Fruit fly (Drosophila melanogaster): ENCODE data around the gene Prp31.

Gene Prp31

DNA sequence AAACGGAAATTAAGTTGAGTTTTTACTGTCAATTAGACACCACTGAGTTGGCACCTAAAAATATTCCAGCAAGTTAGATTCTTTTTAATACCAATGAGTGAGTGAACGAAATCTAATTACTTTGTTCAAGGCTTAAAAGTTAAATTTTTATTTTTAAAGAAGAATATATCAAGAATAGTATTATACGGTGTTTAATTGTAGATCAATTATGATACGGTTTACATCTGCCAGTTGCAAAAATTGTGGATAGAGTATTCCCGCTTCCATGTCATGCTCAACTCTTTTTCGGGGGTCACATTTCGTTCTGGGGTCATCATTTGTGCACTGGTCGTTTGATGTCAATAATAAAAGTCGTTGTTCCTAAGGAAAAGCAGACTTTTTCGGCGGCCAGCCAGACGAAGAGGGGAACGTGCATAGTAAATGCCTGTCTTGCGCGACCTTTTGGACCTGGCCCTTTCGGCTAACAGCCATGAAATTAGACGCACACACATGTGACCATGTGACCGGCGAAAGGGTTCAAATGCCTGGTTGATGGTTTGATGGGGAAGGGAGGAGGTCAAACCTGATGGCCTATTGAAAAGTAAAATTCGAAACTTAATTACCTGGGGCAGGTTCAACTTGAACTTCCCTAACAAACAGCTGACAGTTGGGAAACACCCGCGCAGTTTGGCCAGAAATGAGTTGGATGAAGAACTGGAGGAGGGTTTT, 41.5 kb downstream of the Prp31 start:
- TF ChIP-seq ey (GFP tag; optimal IDR thresholded peaks at IDR 0.05): no peak
- no peak for TF ChIP-seq woc (GFP tag; optimal IDR thresholded peaks at IDR 0.05)
- no peak for TF ChIP-seq usp (GFP tag; optimal IDR thresholded peaks at IDR 0.05)
- TF ChIP-seq N (GFP tag; optimal IDR thresholded peaks at IDR 0.05): no peak

DNA sequence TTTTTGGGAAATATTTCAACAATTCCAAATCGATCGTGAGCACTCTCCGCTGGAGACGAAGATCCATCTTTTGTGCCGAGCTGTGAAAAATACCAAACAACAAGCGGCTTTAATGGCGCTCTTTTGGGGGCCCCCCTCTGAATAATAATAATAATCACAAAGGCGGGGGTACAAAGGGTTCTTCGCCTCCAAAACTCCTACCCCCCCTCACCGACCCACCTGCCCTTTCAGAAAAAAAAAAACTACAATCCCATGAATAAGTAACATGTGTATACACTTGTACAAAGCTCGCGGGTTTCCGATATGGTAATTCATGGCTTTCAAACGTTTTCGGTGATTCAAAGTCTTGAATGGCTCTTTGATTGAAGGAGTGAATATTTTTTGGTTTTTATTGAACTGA, 42.5 kb downstream of the Prp31 start:
- TF ChIP-seq pan (optimal IDR thresholded peaks at IDR 0.05) (no peak), ey (GFP tag; optimal IDR thresholded peaks at IDR 0.05) (no peak), Myc (optimal IDR thresholded peaks at IDR 0.05) (no peak), Hr83 (GFP tag; optimal IDR thresholded peaks at IDR 0.05; ENCODE audit: poor library complexity, severe bottlenecking) (no peak), Hnf4 (GFP tag; optimal IDR thresholded peaks at IDR 0.05) (no peak), Jra (GFP tag; optimal IDR thresholded peaks at IDR 0.05) (no peak), h (GFP tag; optimal IDR thresholded peaks at IDR 0.05) (no peak), woc (GFP tag; optimal IDR thresholded peaks at IDR 0.05) (no peak), OdsH (GFP tag; optimal IDR thresholded peaks at IDR 0.05) (no peak), GATAd (GFP tag; optimal IDR thresholded peaks at IDR 0.05) (no peak), usp (GFP tag; optimal IDR thresholded peaks at IDR 0.05) (no peak), dl (GFP tag; optimal IDR thresholded peaks at IDR 0.05; ENCODE audit: insufficient read depth in 1 of 2, partially characterized antibody in 2 of 2) (no peak)

DNA sequence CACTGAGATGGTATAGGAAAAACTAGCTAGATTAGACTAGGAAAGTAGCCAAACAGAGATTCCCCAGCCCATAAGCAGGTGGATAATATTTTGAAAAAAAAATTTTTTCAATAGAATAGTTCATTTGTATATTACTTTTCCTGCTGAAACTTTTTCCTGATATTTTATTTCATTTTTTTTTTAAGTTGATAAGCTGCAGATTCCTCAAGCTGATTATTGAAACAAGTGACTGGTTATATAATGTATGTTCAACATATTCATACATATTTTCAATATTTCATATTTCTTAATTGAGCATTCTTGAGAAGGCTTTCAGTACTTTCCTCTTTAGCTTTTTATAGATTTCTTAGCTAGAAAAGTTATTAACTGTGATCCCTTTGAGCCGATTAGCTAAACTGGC, 44.2 kb downstream of the Prp31 start:
- no peak for TF ChIP-seq Hnf4 (GFP tag; optimal IDR thresholded peaks at IDR 0.05)
- no peak for TF ChIP-seq dl (GFP tag; optimal IDR thresholded peaks at IDR 0.05; ENCODE audit: insufficient read depth in 1 of 2, partially characterized antibody in 2 of 2)
- no peak for TF ChIP-seq br (GFP tag; optimal IDR thresholded peaks at IDR 0.05)
- TF ChIP-seq GATAd (GFP tag; optimal IDR thresholded peaks at IDR 0.05): no peak
- TF ChIP-seq Vsx2 (GFP tag; optimal IDR thresholded peaks at IDR 0.05; ENCODE audit: partially characterized antibody): no peak
- no peak for TF ChIP-seq usp (GFP tag; optimal IDR thresholded peaks at IDR 0.05)
- no peak for TF ChIP-seq OdsH (GFP tag; optimal IDR thresholded peaks at IDR 0.05)
- TF ChIP-seq ey (GFP tag; optimal IDR thresholded peaks at IDR 0.05): no peak

DNA sequence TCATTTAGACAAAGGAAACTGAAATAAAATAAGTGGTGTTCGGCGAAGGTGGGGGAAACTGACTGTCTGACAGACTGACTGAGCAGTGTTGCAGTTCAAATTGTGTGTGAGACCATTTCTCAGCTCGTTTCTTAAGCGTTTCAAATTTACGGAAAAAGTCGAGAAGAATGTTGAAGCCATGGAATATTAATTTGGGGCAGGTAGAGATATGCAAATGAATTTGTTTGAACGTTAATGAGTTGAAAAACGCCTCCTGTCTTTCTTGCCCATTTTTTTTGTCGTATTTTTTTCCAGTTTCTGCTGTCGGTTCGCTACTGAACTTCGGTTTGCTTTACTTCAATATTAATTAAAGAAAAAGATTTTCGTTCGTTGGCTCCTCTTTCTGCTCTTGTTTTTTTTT, 44.7 kb downstream of the Prp31 start:
- no peak for TF ChIP-seq HLH106 (tag; optimal IDR thresholded peaks at IDR 0.05)
- no peak for TF ChIP-seq jim (GFP tag; optimal IDR thresholded peaks at IDR 0.05)
- no peak for TF ChIP-seq Dif (GFP tag; optimal IDR thresholded peaks at IDR 0.05; ENCODE audit: partially characterized antibody)
- TF ChIP-seq OdsH (GFP tag; optimal IDR thresholded peaks at IDR 0.05): no peak
- no peak for TF ChIP-seq Hr83 (GFP tag; optimal IDR thresholded peaks at IDR 0.05; ENCODE audit: poor library complexity, severe bottlenecking)
- no peak for TF ChIP-seq pan (optimal IDR thresholded peaks at IDR 0.05)
- TF ChIP-seq Hnf4 (GFP tag; optimal IDR thresholded peaks at IDR 0.05): no peak
- TF ChIP-seq fru (GFP tag; optimal IDR thresholded peaks at IDR 0.05): no peak
- TF ChIP-seq N (GFP tag; optimal IDR thresholded peaks at IDR 0.05): no peak
- TF ChIP-seq dl (GFP tag; optimal IDR thresholded peaks at IDR 0.05; ENCODE audit: insufficient read depth in 1 of 2, partially characterized antibody in 2 of 2): no peak
- TF ChIP-seq Dfd (GFP tag; optimal IDR thresholded peaks at IDR 0.05): no peak
- TF ChIP-seq dsf (GFP tag; optimal IDR thresholded peaks at IDR 0.05; ENCODE audit: borderline replicate concordance): no peak
- TF ChIP-seq sv (GFP tag; optimal IDR thresholded peaks at IDR 0.05): no peak
- no peak for TF ChIP-seq Mio (GFP tag; optimal IDR thresholded peaks at IDR 0.05)

DNA sequence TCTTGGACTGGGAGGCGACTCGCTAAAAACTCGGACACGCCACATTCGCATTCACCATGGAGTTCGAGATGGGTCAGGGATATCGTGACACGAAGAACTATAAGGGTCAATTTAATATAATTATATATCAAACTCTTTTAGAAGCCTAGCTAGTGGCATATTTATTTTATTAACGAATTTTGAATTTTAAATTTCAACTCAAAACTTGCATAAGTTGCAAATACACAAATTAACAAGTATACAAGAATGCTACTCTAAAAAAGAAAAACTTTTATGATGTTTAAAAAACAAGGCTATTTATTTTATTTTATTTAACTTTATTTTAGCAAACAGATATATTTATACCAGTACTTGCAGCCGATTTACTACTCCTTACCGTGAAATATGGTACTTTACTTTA, 47.2 kb downstream of the Prp31 start:
- TF ChIP-seq N (GFP tag; optimal IDR thresholded peaks at IDR 0.05): no peak
- peak in 1 of 2 experiments; percentile 28 for TF ChIP-seq foxo (GFP tag; optimal IDR thresholded peaks at IDR 0.05)
- TF ChIP-seq Dif (GFP tag; optimal IDR thresholded peaks at IDR 0.05; ENCODE audit: partially characterized antibody): no peak
- peak; percentile 27 for TF ChIP-seq psq (GFP tag; optimal IDR thresholded peaks at IDR 0.05)
- no peak for TF ChIP-seq Jra (GFP tag; optimal IDR thresholded peaks at IDR 0.05)
- TF ChIP-seq h (GFP tag; optimal IDR thresholded peaks at IDR 0.05): peak; percentile 3

DNA sequence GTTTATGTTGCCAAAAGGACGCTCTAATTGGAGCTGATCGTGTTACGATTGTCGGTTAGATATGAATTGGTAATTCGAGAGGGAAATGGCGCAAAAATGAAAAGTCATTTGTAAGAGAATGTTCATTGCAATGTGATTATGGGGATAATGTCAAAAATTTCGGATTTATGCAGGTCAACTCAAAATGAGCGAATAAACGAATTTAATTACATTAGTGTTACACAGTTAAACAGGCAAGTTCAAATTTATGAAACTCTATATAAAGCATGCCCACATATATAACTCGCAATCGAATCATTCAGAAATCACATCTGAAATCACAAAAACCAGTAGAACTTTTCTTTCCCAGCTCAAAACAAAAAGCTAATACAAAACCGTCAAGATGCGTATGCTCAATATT, 48.6 kb downstream of the Prp31 start, which contains the start of gene Prx1:
Prx1 (plus strand) TSS at position 301 of the 400 bp plus-strand sequence.
- TF ChIP-seq GATAd (GFP tag; optimal IDR thresholded peaks at IDR 0.05) (no peak), h (GFP tag; optimal IDR thresholded peaks at IDR 0.05) (no peak), Rel (GFP tag; optimal IDR thresholded peaks at IDR 0.05) (no peak), Rel (tag; optimal IDR thresholded peaks at IDR 0.05) (no peak), HLH106 (tag; optimal IDR thresholded peaks at IDR 0.05) (no peak), Hnf4 (GFP tag; optimal IDR thresholded peaks at IDR 0.05) (no peak), Abd-B (GFP tag; optimal IDR thresholded peaks at IDR 0.05) (no peak)

All from whole organism, wandering third instar larva.